Fruit fly (Drosophila melanogaster): Measurements from ENCODE around the gene Graf.

The Graf gene

DNA sequence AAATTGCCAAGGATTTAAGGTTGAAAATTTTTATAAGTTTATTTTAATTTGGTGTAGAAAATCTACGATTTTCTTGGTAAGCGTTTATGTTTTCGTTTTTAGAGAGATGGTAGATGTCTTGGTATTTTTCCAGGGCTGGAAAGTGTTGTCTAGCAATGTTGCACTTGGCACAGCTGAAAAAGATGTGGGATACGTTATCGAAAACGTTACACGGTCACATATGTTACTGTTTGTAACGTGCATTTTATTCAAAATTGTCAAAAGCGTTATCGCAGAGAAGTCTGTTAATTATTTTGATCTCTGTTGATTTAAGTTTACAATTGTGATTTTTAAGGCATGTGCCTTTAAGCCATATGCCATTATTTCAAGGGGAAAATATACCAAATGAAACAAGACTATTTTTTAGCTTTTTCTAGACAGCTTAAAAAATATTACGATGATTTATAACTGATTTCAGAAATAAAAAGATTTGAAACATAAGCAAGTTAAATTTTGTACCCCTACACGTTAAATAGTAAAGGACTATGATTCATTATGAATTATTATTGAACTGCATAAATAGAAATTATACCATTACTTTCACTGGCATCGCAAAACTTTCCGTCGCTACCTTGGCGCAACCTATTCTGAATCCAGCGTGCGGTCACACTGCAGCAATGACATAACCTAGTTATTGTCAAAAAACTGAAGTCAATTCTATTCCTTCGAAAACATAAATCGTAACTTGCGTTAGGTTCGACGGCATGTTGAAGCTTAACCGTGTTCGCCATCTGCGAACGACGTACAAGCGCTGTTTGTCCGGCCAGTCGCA, 25.1 kb upstream of the Graf start, which contains the start of the genes Paf-AHalpha and mRpS30:
Paf-AHalpha (minus strand) TSS at position 155 of the 811 bp plus-strand sequence.
mRpS30 (plus strand) TSS at position 619 of the 811 bp plus-strand sequence.
- TF ChIP-seq D1 (tag; optimal IDR thresholded peaks at IDR 0.05): no peak
- TF ChIP-seq CG8301 (tag; optimal IDR thresholded peaks at IDR 0.05): no peak
- TF ChIP-seq rn (GFP tag; IDR thresholded peaks at IDR 0.05): no peak
- no peak for TF ChIP-seq CG12605 (GFP tag; IDR thresholded peaks at IDR 0.05)
- TF ChIP-seq CG14655 (GFP tag; optimal IDR thresholded peaks at IDR 0.05): no peak
- no peak for TF ChIP-seq fd96Ca (GFP tag; IDR thresholded peaks at IDR 0.05)
- no peak for TF ChIP-seq CG10348 (GFP tag; IDR thresholded peaks at IDR 0.05)
- no peak for TF ChIP-seq Snoo (tag; optimal IDR thresholded peaks at IDR 0.05)
- no peak for TF ChIP-seq Pif1A (GFP tag; optimal IDR thresholded peaks at IDR 0.05)
- TF ChIP-seq CG4496 (GFP tag; IDR thresholded peaks at IDR 0.05): no peak
- TF ChIP-seq EcR (GFP tag; optimal IDR thresholded peaks at IDR 0.05): no peak
- TF ChIP-seq CG34367 (tag; optimal IDR thresholded peaks at IDR 0.05): no peak
- TF ChIP-seq CG9948 (tag; optimal IDR thresholded peaks at IDR 0.05): no peak
- TF ChIP-seq Ets98B (GFP tag; IDR thresholded peaks at IDR 0.05): no peak
- TF ChIP-seq CG17806 (tag; optimal IDR thresholded peaks at IDR 0.05): no peak
- no peak for TF ChIP-seq Pif1B (GFP tag; optimal IDR thresholded peaks at IDR 0.05)

DNA sequence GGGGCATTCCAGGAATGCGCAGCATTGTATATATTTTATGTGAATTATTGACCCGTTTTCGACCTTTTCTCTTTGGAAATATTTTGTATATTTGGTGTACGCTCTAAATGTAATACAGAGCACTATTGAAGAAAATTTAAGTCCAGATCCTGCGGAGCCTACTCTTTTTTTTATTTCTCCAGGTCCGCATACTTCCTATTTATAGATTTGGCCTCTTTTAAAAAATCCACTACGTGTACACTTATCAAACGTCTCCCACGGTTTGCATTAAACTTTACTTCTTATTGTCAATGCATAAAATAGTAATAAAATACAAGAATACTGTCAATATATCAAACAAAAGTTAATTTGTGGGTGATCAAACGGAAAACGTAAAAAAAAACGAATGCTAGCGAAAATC, 23.1 kb upstream of the Graf start, which contains the start of gene Efhc1.1:
Efhc1.1 (minus strand) TSS at position 101 of the 400 bp plus-strand sequence.
- no peak for TF ChIP-seq EcR (GFP tag; optimal IDR thresholded peaks at IDR 0.05)
- no peak for TF ChIP-seq CG32121 (GFP tag; IDR thresholded peaks at IDR 0.05)
- no peak for TF ChIP-seq Snoo (tag; optimal IDR thresholded peaks at IDR 0.05)
- TF ChIP-seq D1 (tag; optimal IDR thresholded peaks at IDR 0.05): no peak
- TF ChIP-seq CG8301 (tag; optimal IDR thresholded peaks at IDR 0.05): no peak
- TF ChIP-seq CG8159 (tag; optimal IDR thresholded peaks at IDR 0.05): no peak
- no peak for TF ChIP-seq rn (GFP tag; IDR thresholded peaks at IDR 0.05)
- no peak for TF ChIP-seq CG4496 (GFP tag; IDR thresholded peaks at IDR 0.05)
- no peak for TF ChIP-seq CG13204 (GFP tag; optimal IDR thresholded peaks at IDR 0.05)
- no peak for TF ChIP-seq Pif1B (GFP tag; optimal IDR thresholded peaks at IDR 0.05)
- TF ChIP-seq CG9948 (tag; optimal IDR thresholded peaks at IDR 0.05): no peak
- TF ChIP-seq fd96Ca (GFP tag; IDR thresholded peaks at IDR 0.05): no peak
- no peak for TF ChIP-seq CG12605 (GFP tag; IDR thresholded peaks at IDR 0.05)
- TF ChIP-seq Ets98B (GFP tag; IDR thresholded peaks at IDR 0.05): no peak
- TF ChIP-seq CG14655 (GFP tag; optimal IDR thresholded peaks at IDR 0.05): no peak
- no peak for TF ChIP-seq CG34367 (tag; optimal IDR thresholded peaks at IDR 0.05)
- TF ChIP-seq CG10348 (GFP tag; IDR thresholded peaks at IDR 0.05): no peak
- no peak for TF ChIP-seq Pif1A (GFP tag; optimal IDR thresholded peaks at IDR 0.05)
- no peak for TF ChIP-seq gl (tag; optimal IDR thresholded peaks at IDR 0.05)

- no peak for TF ChIP-seq CG10348 (GFP tag; IDR thresholded peaks at IDR 0.05)
These were observed 18.3 kb upstream of the Graf start, which contains the start of gene CG43673 for dm6 chrX:15778846-15779245. Gene CG43673 (plus strand): TSS chrX:15779146.

DNA sequence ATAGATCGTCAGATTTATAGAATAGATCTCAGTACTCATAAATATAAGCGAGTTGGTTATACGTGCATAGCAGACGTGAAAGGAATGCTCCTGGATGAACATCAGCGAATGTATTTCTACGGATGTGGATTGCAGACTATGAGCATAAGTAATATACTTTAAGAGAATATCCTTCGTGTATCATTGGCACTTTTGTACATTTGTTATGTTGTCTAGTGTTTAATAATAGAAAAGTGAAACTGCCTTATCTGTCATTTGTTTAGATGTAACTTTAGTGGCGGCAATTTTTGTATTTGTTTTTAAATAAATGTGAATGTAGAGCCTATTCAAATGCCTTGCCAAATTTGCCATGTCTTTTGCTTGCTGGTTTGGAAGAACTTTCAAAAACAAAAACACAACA, 12.1 kb upstream of the Graf start, which contains the start of gene CG43672:
CG43672 (plus strand) TSS at position 301 of the 400 bp plus-strand sequence.
- no peak for TF ChIP-seq fd96Ca (GFP tag; IDR thresholded peaks at IDR 0.05)
- TF ChIP-seq Pif1B (GFP tag; optimal IDR thresholded peaks at IDR 0.05): no peak
- no peak for TF ChIP-seq gl (tag; optimal IDR thresholded peaks at IDR 0.05)

dm6 chrX:15769457-15769856, 8.9 kb upstream of the Graf start, which contains the start of gene CG33172:
Gene CG33172 (plus strand): TSS chrX:15769664.
- TF ChIP-seq CG17806 (tag; optimal IDR thresholded peaks at IDR 0.05) (no peak), CG13204 (GFP tag; optimal IDR thresholded peaks at IDR 0.05) (no peak), CG8301 (tag; optimal IDR thresholded peaks at IDR 0.05) (no peak)

DNA sequence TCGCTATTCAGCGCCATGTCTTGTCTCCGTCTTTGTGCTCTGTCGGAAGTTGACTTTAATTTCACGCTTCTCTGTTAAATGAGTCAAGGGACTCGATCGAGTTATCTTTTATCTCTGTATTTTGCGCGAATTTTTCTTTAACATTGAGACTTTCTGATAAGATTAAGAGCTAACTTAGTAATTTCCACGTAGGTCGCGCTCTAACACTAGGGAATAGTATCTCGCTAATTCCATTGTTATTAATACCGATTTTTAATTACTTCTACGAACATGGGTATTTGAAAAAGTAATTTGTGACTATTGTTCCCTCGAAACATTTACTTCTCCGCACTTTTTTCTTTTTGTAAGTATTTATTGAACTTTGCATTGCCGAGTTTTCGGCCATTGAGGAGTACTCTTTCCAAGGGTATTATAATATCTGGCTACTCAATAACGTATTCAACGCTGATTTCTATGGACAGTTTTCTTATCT, 5.9 kb upstream of the Graf start, which contains the start of gene CG8952:
CG8952 (minus strand) TSS at position 51 of the 472 bp plus-strand sequence.
- TF ChIP-seq gl (tag; optimal IDR thresholded peaks at IDR 0.05) (no peak), CG9948 (tag; optimal IDR thresholded peaks at IDR 0.05) (no peak)

- TF ChIP-seq Snoo (tag; optimal IDR thresholded peaks at IDR 0.05) (no peak), Pif1B (GFP tag; optimal IDR thresholded peaks at IDR 0.05) (no peak), CG32121 (GFP tag; IDR thresholded peaks at IDR 0.05) (no peak), EcR (GFP tag; optimal IDR thresholded peaks at IDR 0.05) (no peak), CG13204 (GFP tag; optimal IDR thresholded peaks at IDR 0.05) (no peak), CG14655 (GFP tag; optimal IDR thresholded peaks at IDR 0.05) (no peak), CG15710 (tag; optimal IDR thresholded peaks at IDR 0.05) (no peak), CG10348 (GFP tag; IDR thresholded peaks at IDR 0.05) (no peak), CG34367 (tag; optimal IDR thresholded peaks at IDR 0.05) (no peak), Ets98B (GFP tag; IDR thresholded peaks at IDR 0.05) (no peak), gl (tag; optimal IDR thresholded peaks at IDR 0.05) (no peak), rn (GFP tag; IDR thresholded peaks at IDR 0.05) (no peak), CG12605 (GFP tag; IDR thresholded peaks at IDR 0.05) (no peak), CG8301 (tag; optimal IDR thresholded peaks at IDR 0.05) (no peak), CG8159 (tag; optimal IDR thresholded peaks at IDR 0.05) (no peak), CG9948 (tag; optimal IDR thresholded peaks at IDR 0.05) (no peak), Pif1A (GFP tag; optimal IDR thresholded peaks at IDR 0.05) (no peak), D1 (tag; optimal IDR thresholded peaks at IDR 0.05) (no peak), CG17806 (tag; optimal IDR thresholded peaks at IDR 0.05) (no peak)
These were observed 2.2 kb upstream of the Graf start, which contains the start of gene Polr3A for dm6 chrX:15762723-15763122. Gene Polr3A (plus strand): TSS chrX:15762956.
